Worm (Caenorhabditis elegans) whole organism, midembryonic: Measurements from ENCODE around the gene W08G11.1.

Experiments used
- cog-1 ChIP-seq: sonication (generic microtip); optimal IDR thresholded peaks from 2 replicates; lab custom pipeline; 2016; ENCODE audit warnings: missing genetic modification characterization, missing compliant biosample characterization
- flt-1 ChIP-seq: fragments of 200-800 bp; sonication (Bioruptor generic); IDR thresholded peaks from 2 replicates; pipeline ENCODE4 v1.3.6; 2022; ENCODE audit warnings: missing genetic modification characterization, missing compliant biosample characterization
- klf-2 ChIP-seq: fragments of 200-800 bp; sonication (Bioruptor generic); conservative IDR thresholded peaks from 2 replicates; pipeline ENCODE4 v1.3.6; 2022; ENCODE audit warnings: missing genetic modification reagents, missing genetic modification characterization, missing compliant biosample characterization
- tab-1 ChIP-seq: fragments of 200-800 bp; sonication (Bioruptor generic); IDR thresholded peaks from 2 replicates; pipeline ENCODE4 v1.3.6; 2022; ENCODE audit warnings: missing genetic modification characterization, missing compliant biosample characterization
- ztf-23 ChIP-seq: fragments of 200-800 bp; sonication (Bioruptor generic); IDR thresholded peaks from 2 replicates; pipeline ENCODE4 v1.3.6; 2022; ENCODE audit warnings: missing genetic modification reagents, missing genetic modification characterization, missing compliant biosample characterization
- ztf-29 ChIP-seq: fragments of 200-800 bp; sonication (Bioruptor generic); IDR thresholded peaks from 2 replicates; pipeline ENCODE4 v1.3.6; 2022; ENCODE audit warnings: missing genetic modification reagents, missing genetic modification characterization, missing compliant biosample characterization

DNA sequence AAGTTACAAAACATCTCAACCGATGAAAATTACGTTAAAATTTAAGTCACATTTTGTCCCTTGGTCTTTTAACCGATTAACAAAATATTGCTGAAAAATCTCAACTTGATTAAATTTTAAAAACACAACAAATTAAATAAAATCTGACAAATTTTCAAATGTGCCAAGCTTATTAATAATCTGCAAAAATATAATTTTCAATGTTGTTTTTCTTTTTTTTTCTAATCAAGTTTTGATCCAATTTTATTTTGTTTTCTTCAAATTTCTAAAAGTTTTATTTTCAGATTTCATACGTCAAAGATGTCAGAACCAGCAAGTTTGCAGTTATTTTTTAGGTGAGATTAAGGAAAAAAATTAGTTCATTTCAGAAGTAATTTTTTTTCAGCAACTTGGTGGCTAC lies 10.5 kb upstream of the W08G11.1 start, which contains the start of gene srw-87:
- TF ChIP-seq flt-1 (GFP tag; lab: Robert Waterston, UW) (no peak), tab-1 (GFP tag; lab: Robert Waterston, UW) (no peak), cog-1 (tag; lab: Kevin White, UChicago) (no peak), klf-2 (GFP tag; lab: Robert Waterston, UW) (no peak), ztf-29 (GFP tag; lab: Robert Waterston, UW) (no peak), ztf-23 (GFP tag; lab: Robert Waterston, UW) (no peak)
